Fruit fly (Drosophila melanogaster) whole organism, embryonic: ENCODE results near the gene CG4020.

Source experiments
- Awh ChIP-seq: fragments of 200-800 bp; sonication (Bioruptor generic); IDR thresholded peaks from 2 replicates; pipeline ENCODE4, ENCODE4 v1.3.6; 2022; ENCODE audit warnings: missing biosample characterization, missing genetic modification characterization
- CG10209 ChIP-seq: fragments of 200-800 bp; sonication (Bioruptor generic); optimal IDR thresholded peaks from 3 replicates; lab custom pipeline; 2017; ENCODE audit warnings: missing biosample characterization, mild to moderate bottlenecking, missing genetic modification characterization, missing genetic modification reagents
- CG10321 ChIP-seq: fragments of 200-800 bp; sonication (Bioruptor generic); IDR thresholded peaks from 2 replicates; pipeline ENCODE4 v1.3.6; 2022; ENCODE audit warnings: missing biosample characterization, missing genetic modification characterization
- CG11456 ChIP-seq: fragments of 200-800 bp; sonication (Bioruptor generic); IDR thresholded peaks from 3 replicates; pipeline ENCODE4 v1.3.6; 2022; ENCODE audit warnings: missing biosample characterization, missing genetic modification characterization
- CG11695 ChIP-seq: fragments of 200-800 bp; sonication (Bioruptor generic); IDR thresholded peaks from 3 replicates; pipeline ENCODE4 v1.3.6; 2022; ENCODE audit warnings: missing biosample characterization, missing genetic modification characterization
- CG12104 ChIP-seq: fragments of 200-800 bp; sonication (Bioruptor generic); optimal IDR thresholded peaks from 3 replicates; lab custom pipeline; 2016; ENCODE audit warnings: missing biosample characterization, missing genetic modification characterization
- CG12155 ChIP-seq: fragments of 200-800 bp; sonication (Bioruptor generic); optimal IDR thresholded peaks from 3 replicates; lab custom pipeline; 2016; ENCODE audit warnings: missing biosample characterization, missing genetic modification characterization
- CG12391 ChIP-seq: fragments of 200-800 bp; sonication (Bioruptor generic); optimal IDR thresholded peaks from 3 replicates; lab custom pipeline; 2018; ENCODE audit warnings: missing biosample characterization, mild to moderate bottlenecking, missing genetic modification characterization, moderate library complexity
- CG13894 ChIP-seq: fragments of 200-800 bp; sonication (Bioruptor generic); optimal IDR thresholded peaks from 3 replicates; lab custom pipeline; 2018; ENCODE audit warnings: missing biosample characterization, mild to moderate bottlenecking, missing genetic modification characterization, moderate library complexity
- CG14050 ChIP-seq: fragments of 200-800 bp; sonication (Bioruptor generic); IDR thresholded peaks from 3 replicates; pipeline ENCODE4 v1.3.6; 2022; ENCODE audit warnings: missing biosample characterization, missing genetic modification characterization
- CG16779 ChIP-seq: fragments of 200-800 bp; sonication (Bioruptor generic); IDR thresholded peaks from 2 replicates; pipeline ENCODE4 v1.3.6; 2022; ENCODE audit warnings: missing biosample characterization, missing genetic modification characterization
- CG17359 ChIP-seq: fragments of 200-800 bp; sonication (Bioruptor generic); optimal IDR thresholded peaks from 3 replicates; lab custom pipeline; 2018; ENCODE audit warnings: missing biosample characterization, mild to moderate bottlenecking, missing genetic modification characterization, moderate library complexity
- CG17802 ChIP-seq: fragments of 200-800 bp; sonication (Bioruptor generic); optimal IDR thresholded peaks from 2 replicates; lab custom pipeline; 2018; ENCODE audit warnings: missing biosample characterization, mild to moderate bottlenecking, missing genetic modification characterization, moderate library complexity
- CG31224 ChIP-seq: fragments of 200-800 bp; sonication (Bioruptor generic); IDR thresholded peaks from 2 replicates; pipeline ENCODE4 v1.3.6; 2022; ENCODE audit warnings: missing biosample characterization, missing genetic modification characterization
- CG4854 ChIP-seq: fragments of 200-800 bp; sonication (Bioruptor generic); optimal IDR thresholded peaks from 2 replicates; lab custom pipeline; 2016; ENCODE audit warnings: missing biosample characterization, missing genetic modification characterization, inconsistent platforms
- CG5953 ChIP-seq: fragments of 200-800 bp; sonication (Bioruptor generic); IDR thresholded peaks from 2 replicates; pipeline ENCODE4 v1.3.6; 2022; ENCODE audit warnings: missing biosample characterization, missing genetic modification characterization
- CG6689 ChIP-seq: fragments of 200-800 bp; sonication (Bioruptor generic); IDR thresholded peaks from 2 replicates; pipeline ENCODE4 v1.3.6; 2022; ENCODE audit warnings: missing biosample characterization, missing genetic modification characterization
- CG7987 ChIP-seq: fragments of 200-800 bp; sonication (Bioruptor generic); optimal IDR thresholded peaks from 2 replicates; lab custom pipeline; 2018; ENCODE audit warnings: missing biosample characterization, mild to moderate bottlenecking, missing genetic modification characterization, moderate library complexity
- CG8924 ChIP-seq: fragments of 200-800 bp; optimal IDR thresholded peaks from 3 replicates; lab custom pipeline; 2019; ENCODE audit warnings: missing biosample characterization, mild to moderate bottlenecking, missing genetic modification characterization, moderate library complexity
- CoRest ChIP-seq: fragments of 200-800 bp; sonication (Bioruptor generic); optimal IDR thresholded peaks from 3 replicates; lab custom pipeline; 2018; ENCODE audit warnings: missing biosample characterization, mild to moderate bottlenecking, missing genetic modification characterization, moderate library complexity
- Dad ChIP-seq: fragments of 200-800 bp; sonication (Bioruptor generic); optimal IDR thresholded peaks from 3 replicates; lab custom pipeline; 2016; ENCODE audit warnings: missing biosample characterization, missing genetic modification characterization
- Doc2 ChIP-seq: fragments of 200-800 bp; sonication (Bioruptor generic); IDR thresholded peaks from 2 replicates; pipeline ENCODE4 v1.3.6; 2022; ENCODE audit warnings: missing biosample characterization, missing genetic modification characterization
- Eip74EF ChIP-seq, 2 experiments: fragments of 200-800 bp in 1 of 2; fragments of >200 bp in 1 of 2; sonication (Bioruptor generic) in 1 of 2; optimal IDR thresholded peaks; 2 replicates each; lab custom pipeline; 2017 to 2019; ENCODE audit warnings: missing biosample characterization in 2 of 2, missing genetic modification characterization in 2 of 2, mild to moderate bottlenecking in 1 of 2, moderate library complexity in 1 of 2
- Gsc ChIP-seq: fragments of 200-800 bp; sonication (Bioruptor generic); IDR thresholded peaks from 2 replicates; pipeline ENCODE4 v1.3.6; 2022; ENCODE audit warnings: missing biosample characterization, missing genetic modification characterization
- HLH3B ChIP-seq: fragments of 200-800 bp; sonication (Bioruptor generic); IDR thresholded peaks from 2 replicates; pipeline ENCODE4 v1.3.6; 2022; ENCODE audit warnings: missing biosample characterization, missing genetic modification characterization
- HLH4C ChIP-seq: fragments of 200-800 bp; sonication (Bioruptor generic); IDR thresholded peaks from 3 replicates; pipeline ENCODE4 v1.3.6; 2022; ENCODE audit warnings: missing biosample characterization, missing genetic modification characterization; ENCODE audit not compliant: partially characterized antibody
- Hand ChIP-seq: fragments of 200-800 bp; sonication (Bioruptor generic); optimal IDR thresholded peaks from 2 replicates; lab custom pipeline; 2017; ENCODE audit warnings: mild to moderate bottlenecking, missing biosample characterization, missing genetic modification reagents, missing genetic modification characterization
- Hey ChIP-seq: fragments of 200-800 bp; sonication (Bioruptor generic); optimal IDR thresholded peaks from 3 replicates; lab custom pipeline; 2018; ENCODE audit warnings: missing biosample characterization, mild to moderate bottlenecking, missing genetic modification characterization
- Hsf ChIP-seq: fragments of 200-800 bp; sonication (Bioruptor generic); optimal IDR thresholded peaks from 3 replicates; lab custom pipeline; 2016; ENCODE audit warnings: missing biosample characterization, missing genetic modification characterization
- Lhr ChIP-seq: fragments of 200-800 bp; sonication (Bioruptor generic); optimal IDR thresholded peaks from 3 replicates; lab custom pipeline; 2017; ENCODE audit warnings: mild to moderate bottlenecking, missing biosample characterization, missing genetic modification reagents, missing genetic modification characterization
- Mes4 ChIP-seq: fragments of 200-800 bp; sonication (Bioruptor generic); optimal IDR thresholded peaks from 2 replicates; lab custom pipeline; 2016; ENCODE audit warnings: missing biosample characterization, missing genetic modification characterization
- Mrtf ChIP-seq: fragments of 200-800 bp; sonication (Bioruptor generic); IDR thresholded peaks from 3 replicates; pipeline ENCODE4 v1.3.6; 2022; ENCODE audit warnings: missing biosample characterization, missing genetic modification characterization
- Ravus ChIP-seq: fragments of 200-800 bp; sonication (Bioruptor generic); IDR thresholded peaks from 2 replicates; pipeline ENCODE4 v1.3.6; 2022; ENCODE audit warnings: missing biosample characterization, missing genetic modification characterization
- Tbp ChIP-seq: fragments of >200 bp; optimal IDR thresholded peaks from 2 replicates; lab custom pipeline; 2018; ENCODE audit warnings: missing biosample characterization, missing genetic modification characterization
- ase ChIP-seq: fragments of 200-800 bp; sonication (Bioruptor generic); IDR thresholded peaks from 3 replicates; pipeline ENCODE4 v1.3.6; 2022; ENCODE audit warnings: missing biosample characterization, missing genetic modification characterization
- ato ChIP-seq: fragments of 200-800 bp; sonication (Bioruptor generic); IDR thresholded peaks from 2 replicates; pipeline ENCODE4 v1.3.6; 2022; ENCODE audit warnings: missing biosample characterization, missing genetic modification characterization; ENCODE audit not compliant: partially characterized antibody
- bab2 ChIP-seq: fragments of 200-800 bp; sonication (Bioruptor generic); optimal IDR thresholded peaks from 2 replicates; lab custom pipeline; 2016; ENCODE audit warnings: missing biosample characterization, missing genetic modification characterization
- dimm ChIP-seq: fragments of 200-800 bp; sonication (Bioruptor generic); IDR thresholded peaks from 2 replicates; pipeline ENCODE4 v1.3.6; 2022; ENCODE audit warnings: missing biosample characterization, missing genetic modification characterization
- ems ChIP-seq: fragments of 200-800 bp; sonication (Bioruptor generic); optimal IDR thresholded peaks from 3 replicates; lab custom pipeline; 2016; ENCODE audit warnings: missing biosample characterization, missing genetic modification characterization
- her ChIP-seq: fragments of 200-800 bp; sonication (Bioruptor generic); optimal IDR thresholded peaks from 2 replicates; lab custom pipeline; 2016; ENCODE audit warnings: missing biosample characterization, missing genetic modification characterization
- inv ChIP-seq: fragments of 200-800 bp; sonication (Bioruptor generic); IDR thresholded peaks from 2 replicates; pipeline ENCODE4 v1.3.6; 2022; ENCODE audit warnings: missing biosample characterization, missing genetic modification characterization; ENCODE audit not compliant: partially characterized antibody
- kay ChIP-seq: fragments of 200-800 bp; sonication (Bioruptor generic); optimal IDR thresholded peaks from 2 replicates; lab custom pipeline; 2016; ENCODE audit warnings: missing biosample characterization, missing genetic modification characterization
- klu ChIP-seq: fragments of 200-800 bp; sonication (Bioruptor generic); IDR thresholded peaks from 2 replicates; pipeline ENCODE4 v1.3.6; 2022; ENCODE audit warnings: missing biosample characterization, missing genetic modification characterization
- pfk ChIP-seq: fragments of 200-800 bp; sonication (Bioruptor generic); optimal IDR thresholded peaks from 2 replicates; lab custom pipeline; 2018; ENCODE audit warnings: missing biosample characterization, mild to moderate bottlenecking, missing genetic modification characterization, moderate library complexity
- pum ChIP-seq: fragments of 200-800 bp; sonication (Bioruptor generic); optimal IDR thresholded peaks from 2 replicates; lab custom pipeline; 2016; ENCODE audit warnings: missing biosample characterization, missing genetic modification characterization
- rib ChIP-seq: fragments of 200-800 bp; sonication (Bioruptor generic); IDR thresholded peaks from 2 replicates; pipeline ENCODE4 v1.3.6; 2022; ENCODE audit warnings: missing biosample characterization, missing genetic modification characterization
- shn ChIP-seq: fragments of 200-800 bp; sonication (Bioruptor generic); optimal IDR thresholded peaks from 3 replicates; lab custom pipeline; 2016; ENCODE audit warnings: missing biosample characterization, missing genetic modification characterization
- sna ChIP-seq: fragments of 200-800 bp; sonication (Bioruptor generic); IDR thresholded peaks from 2 replicates; pipeline ENCODE4 v1.3.6; 2022; ENCODE audit warnings: missing biosample characterization, missing genetic modification characterization; ENCODE audit not compliant: partially characterized antibody
- sug ChIP-seq: fragments of 200-800 bp; optimal IDR thresholded peaks from 2 replicates; lab custom pipeline; 2019; ENCODE audit warnings: missing biosample characterization, mild to moderate bottlenecking, missing genetic modification characterization, moderate library complexity
- vnd ChIP-seq: fragments of 200-800 bp; sonication (Bioruptor generic); IDR thresholded peaks from 3 replicates; pipeline ENCODE4 v1.3.6; 2022; ENCODE audit warnings: missing biosample characterization, missing genetic modification characterization; ENCODE audit not compliant: partially characterized antibody

CG4020 gene

DNA sequence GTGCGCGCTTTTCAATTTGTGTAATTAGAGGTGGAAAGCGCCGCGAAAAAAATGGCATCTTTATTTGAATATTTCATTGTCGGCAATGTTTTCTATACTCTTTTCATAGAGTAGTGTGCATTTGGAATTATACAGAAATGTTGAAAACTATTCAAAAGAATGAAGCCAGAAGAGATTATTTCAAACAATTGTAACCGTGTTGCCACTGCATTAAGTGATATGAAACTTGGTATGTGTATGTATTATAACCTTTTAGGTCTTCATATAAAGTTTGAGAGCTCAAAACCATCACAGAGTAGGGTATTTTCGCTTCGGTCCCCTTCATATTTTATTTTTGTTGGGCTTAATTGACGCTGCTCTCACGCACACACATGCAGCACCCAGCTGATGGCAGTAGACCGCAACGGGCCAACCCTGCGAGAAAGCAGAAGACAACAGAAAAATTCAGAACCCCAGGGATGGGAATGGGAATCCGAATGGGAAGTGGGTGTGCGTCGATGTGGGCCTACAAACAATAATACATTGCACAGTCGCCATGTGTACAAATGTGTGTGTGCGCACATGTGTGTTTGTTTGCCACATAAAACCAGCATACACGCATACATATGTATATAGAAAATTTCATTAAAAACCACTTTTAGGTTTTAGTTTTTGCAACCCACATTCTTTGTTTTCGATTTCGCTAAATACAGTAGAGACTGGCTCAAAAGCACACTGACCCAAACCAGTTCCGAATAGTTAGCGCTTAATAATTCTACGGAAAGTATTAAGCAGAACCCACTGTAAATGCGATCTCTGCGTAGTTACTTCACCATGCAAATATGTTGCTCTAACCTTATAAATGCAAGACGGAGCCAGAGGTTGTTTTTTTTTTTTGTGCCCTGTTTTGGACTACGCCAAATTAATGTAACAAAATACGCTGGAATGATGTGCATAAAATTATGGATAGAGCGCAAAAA is 10.7 kb upstream of the CG4020 start (continued):
- TF ChIP-seq CG14050 (no peak), CG8924 (tag; lab: Kevin White, UChicago) (peak; percentile 31), CG17802 (tag; lab: Kevin White, UChicago) (no peak), CG11695 (GFP tag; lab: Robert Waterston, UW) (no peak), Hey (tag; lab: Kevin White, UChicago) (no peak), vnd (GFP tag; lab: Robert Waterston, UW) (no peak), CG31224 (no peak; the same call in 1 of the 2 replicates), CG13894 (tag; lab: Kevin White, UChicago) (no peak), Gsc (GFP tag; lab: Robert Waterston, UW) (no peak), shn (GFP tag; lab: Kevin White, UChicago) (no peak), CG11456 (GFP tag; lab: Robert Waterston, UW) (no peak), Mes4 (GFP tag; lab: Kevin White, UChicago) (no peak), Tbp (GFP tag; lab: Kevin White, UChicago) (no peak), bab2 (no peak), CG16779 (GFP tag; lab: Robert Waterston, UW) (no peak), inv (GFP tag; lab: Robert Waterston, UW) (no peak), ems (GFP tag; lab: Kevin White, UChicago) (peak; percentile 7), CG12104 (GFP tag; lab: Kevin White, UChicago) (no peak), pum (GFP tag; lab: Kevin White, UChicago) (no peak), CoRest (tag; lab: Kevin White, UChicago) (peak; percentile 0), sna (GFP tag; lab: Robert Waterston, UW) (no peak), CG6689 (GFP tag; lab: Robert Waterston, UW) (no peak), pfk (GFP tag; lab: Kevin White, UChicago) (no peak), rib (GFP tag; lab: Robert Waterston, UW) (no peak), Doc2 (no peak), Ravus (GFP tag; lab: Robert Waterston, UW) (no peak), Eip74EF (GFP tag; optimal IDR thresholded peaks at IDR 0.05; lab: Kevin White, UChicago) (no peak), Mrtf (GFP tag; lab: Robert Waterston, UW) (no peak), CG4854 (GFP tag; lab: Kevin White, UChicago) (no peak), ase (no peak), Hand (GFP tag; lab: Kevin White, UChicago) (no peak), CG12391 (tag; lab: Kevin White, UChicago) (no peak), HLH4C (GFP tag; lab: Robert Waterston, UW) (no peak), CG10209 (GFP tag; lab: Kevin White, UChicago) (no peak), CG5953 (GFP tag; lab: Robert Waterston, UW) (no peak), her (no peak), CG10321 (no peak), Hsf (no peak), HLH3B (GFP tag; lab: Robert Waterston, UW) (no peak), kay (no peak), CG17359 (tag; lab: Kevin White, UChicago) (no peak), Dad (GFP tag; lab: Kevin White, UChicago) (no peak), dimm (no peak), klu (no peak), Awh (no peak), CG7987 (GFP tag; lab: Kevin White, UChicago) (no peak), CG12155 (GFP tag; lab: Kevin White, UChicago) (no peak), sug (tag; lab: Kevin White, UChicago) (no peak), Lhr (GFP tag; lab: Kevin White, UChicago) (no peak), ato (GFP tag; lab: Robert Waterston, UW) (no peak)
